Worm (Caenorhabditis elegans) whole organism, L4 larva: Measurements from ENCODE around the gene sly-1.
A peak's percentile ranks its signal among the peaks of the same experiment; 100 is the strongest.

Experiments
- F37D6.2 ChIP-seq: sonication (generic microtip); optimal IDR thresholded peaks from 2 replicates; lab custom pipeline; 2016; ENCODE audit warnings: mild to moderate bottlenecking, missing genetic modification characterization, missing compliant biosample characterization
- F44E2.7 ChIP-seq: fragments of 200-800 bp; sonication (Bioruptor generic); IDR thresholded peaks from 2 replicates; pipeline ENCODE4 v2.1.2; 2022; ENCODE audit warnings: missing genetic modification characterization, missing compliant biosample characterization
- F49E8.2 ChIP-seq: sonication (generic microtip); optimal IDR thresholded peaks from 2 replicates; lab custom pipeline; 2016; ENCODE audit warnings: missing compliant biosample characterization, mild to moderate bottlenecking, missing genetic modification characterization, borderline replicate concordance
- R02D3.7 ChIP-seq: fragments of 150-350 bp; sonication (generic microtip); optimal IDR thresholded peaks from 3 replicates; lab custom pipeline; 2014; ENCODE audit warnings: missing biosample characterization, missing genetic modification characterization
- T26A8.4 ChIP-seq: fragments of 200-800 bp; sonication (Bioruptor generic); IDR thresholded peaks from 2 replicates; pipeline ENCODE4 v1.3.6; 2022; ENCODE audit warnings: missing genetic modification characterization, missing compliant biosample characterization
- Y48G9A.11 ChIP-seq: fragments of 200-800 bp; sonication (Bioruptor generic); IDR thresholded peaks from 2 replicates; pipeline ENCODE4 v1.3.6; 2022; ENCODE audit warnings: missing genetic modification reagents, missing genetic modification characterization, missing compliant biosample characterization
- ZK337.2 ChIP-seq: fragments of 200-800 bp; sonication (Bioruptor generic); IDR thresholded peaks from 2 replicates; pipeline ENCODE4 v1.3.6; 2022; ENCODE audit warnings: missing genetic modification reagents, missing genetic modification characterization, missing compliant biosample characterization
- ZK546.5 ChIP-seq, 2 experiments: sonication (generic microtip); optimal IDR thresholded peaks; 2 replicates each; lab custom pipeline; 2017; ENCODE audit warnings: missing biosample characterization in 2 of 2, missing genetic modification characterization in 2 of 2
- aly-2 ChIP-seq: sonication (generic microtip); optimal IDR thresholded peaks from 2 replicates; lab custom pipeline; 2018; ENCODE audit warnings: missing biosample characterization, missing genetic modification characterization
- ama-1 ChIP-seq: fragments of 150-350 bp; optimal IDR thresholded peaks from 2 replicates; lab custom pipeline; 2014; ENCODE audit warnings: inconsistent platforms, mixed read lengths
- ceh-28 ChIP-seq: fragments of 150-350 bp; optimal IDR thresholded peaks from 2 replicates; lab custom pipeline; 2014; ENCODE audit warnings: missing biosample characterization, missing genetic modification reagents, missing genetic modification characterization
- ceh-32 ChIP-seq: sonication (generic microtip); optimal IDR thresholded peaks from 2 replicates; lab custom pipeline; 2016; ENCODE audit warnings: mild to moderate bottlenecking, missing genetic modification characterization, missing compliant biosample characterization; ENCODE audit not compliant: poor library complexity
- ceh-62 ChIP-seq: sonication (generic microtip); optimal IDR thresholded peaks from 2 replicates; lab custom pipeline; 2017; ENCODE audit warnings: missing biosample characterization, missing genetic modification characterization
- ces-1 ChIP-seq: fragments of 150-350 bp; sonication (generic microtip); optimal IDR thresholded peaks from 4 replicates; lab custom pipeline; 2014; ENCODE audit warnings: missing biosample characterization, missing genetic modification reagents, missing genetic modification characterization
- cey-2 ChIP-seq: sonication (generic microtip); optimal IDR thresholded peaks from 3 replicates; lab custom pipeline; 2017; ENCODE audit warnings: missing genetic modification characterization, mild to moderate bottlenecking, missing compliant biosample characterization, antibody characterized with exemption, borderline replicate concordance; ENCODE audit not compliant: insufficient read depth
- ctbp-1 ChIP-seq: fragments of 200-800 bp; sonication (Bioruptor generic); IDR thresholded peaks from 2 replicates; pipeline ENCODE4 v1.3.6; 2022; ENCODE audit warnings: missing genetic modification reagents, missing genetic modification characterization, missing compliant biosample characterization
- daf-16 ChIP-seq, 3 experiments: sonication (generic microtip); optimal IDR thresholded peaks; 2 replicates each; lab custom pipeline; 2016 to 2017; ENCODE audit warnings: missing genetic modification characterization in 3 of 3, missing genetic modification reagents in 3 of 3, mild to moderate bottlenecking in 2 of 3, missing compliant biosample characterization in 2 of 3, missing biosample characterization in 1 of 3, moderate library complexity in 1 of 3
- daf-8 ChIP-seq: fragments of 200-800 bp; sonication (Bioruptor generic); IDR thresholded peaks from 2 replicates; pipeline ENCODE4 v1.3.6; 2022; ENCODE audit warnings: missing genetic modification characterization, missing compliant biosample characterization
- dmd-6 ChIP-seq: fragments of 200-800 bp; sonication (Bioruptor generic); IDR thresholded peaks from 2 replicates; pipeline ENCODE4 v1.3.6; 2022; ENCODE audit warnings: missing genetic modification reagents, missing genetic modification characterization, missing compliant biosample characterization
- dmd-8 ChIP-seq: fragments of 200-800 bp; sonication (Bioruptor generic); IDR thresholded peaks from 2 replicates; pipeline ENCODE4 v1.3.6; 2022; ENCODE audit warnings: missing genetic modification characterization, missing compliant biosample characterization
- dmd-9 ChIP-seq: fragments of 200-800 bp; sonication (Bioruptor generic); IDR thresholded peaks from 2 replicates; pipeline ENCODE4 v1.3.6; 2022; ENCODE audit warnings: missing genetic modification reagents, missing genetic modification characterization, missing compliant biosample characterization
- egl-27 ChIP-seq: sonication (generic microtip); optimal IDR thresholded peaks from 3 replicates; lab custom pipeline; 2017; ENCODE audit warnings: missing biosample characterization, missing genetic modification reagents, missing genetic modification characterization
- egl-43 ChIP-seq: fragments of 200-800 bp; sonication (Bioruptor generic); IDR thresholded peaks from 2 replicates; pipeline ENCODE4 v1.3.6; 2022; ENCODE audit warnings: missing genetic modification reagents, missing genetic modification characterization, missing compliant biosample characterization
- fkh-10 ChIP-seq: fragments of 150-350 bp; optimal IDR thresholded peaks from 2 replicates; lab custom pipeline; 2014; ENCODE audit warnings: missing biosample characterization, missing genetic modification reagents, missing genetic modification characterization
- hmg-1.1 ChIP-seq: fragments of 200-800 bp; sonication (Bioruptor generic); IDR thresholded peaks from 2 replicates; pipeline ENCODE4 v1.3.6; 2022; ENCODE audit warnings: missing genetic modification reagents, missing genetic modification characterization, missing compliant biosample characterization
- lin-1 ChIP-seq: fragments of 200-800 bp; sonication (Bioruptor generic); IDR thresholded peaks from 2 replicates; pipeline ENCODE4 v1.3.6; 2022; ENCODE audit warnings: missing genetic modification reagents, missing genetic modification characterization, missing compliant biosample characterization
- lin-13 ChIP-seq: fragments of 150-350 bp; optimal IDR thresholded peaks from 2 replicates; lab custom pipeline; 2014; ENCODE audit warnings: missing biosample characterization, missing genetic modification reagents, missing genetic modification characterization
- lin-15B ChIP-seq: fragments of 150-350 bp; sonication (generic microtip); optimal IDR thresholded peaks from 3 replicates; lab custom pipeline; 2014; ENCODE audit warnings: missing biosample characterization, missing genetic modification characterization
- lin-39 ChIP-seq: fragments of 150-350 bp; optimal IDR thresholded peaks from 2 replicates; lab custom pipeline; 2014; ENCODE audit warnings: missing biosample characterization, missing genetic modification reagents, missing genetic modification characterization
- lsy-2 ChIP-seq, 2 experiments: fragments of 150-350 bp in 1 of 2; sonication (generic microtip) in 1 of 2; optimal IDR thresholded peaks; 2 replicates each; lab custom pipeline; 2014 to 2017; ENCODE audit warnings: missing biosample characterization in 2 of 2, missing genetic modification characterization in 2 of 2
- madf-5 ChIP-seq, 2 experiments: fragments of 200-800 bp; sonication (Bioruptor generic); IDR thresholded peaks; 2 replicates each; pipeline ENCODE4 v1.3.6; 2022; ENCODE audit warnings: missing compliant biosample characterization in 2 of 2, missing genetic modification characterization in 2 of 2
- mdl-1 ChIP-seq, 2 experiments: fragments of 150-350 bp in 1 of 2; sonication (generic microtip) in 1 of 2; optimal IDR thresholded peaks; 2 replicates each; lab custom pipeline; 2014 to 2017; ENCODE audit warnings: missing biosample characterization in 2 of 2, missing genetic modification characterization in 2 of 2
- mes-2 ChIP-seq: sonication (generic microtip); optimal IDR thresholded peaks from 2 replicates; lab custom pipeline; 2016; ENCODE audit warnings: missing genotype, mild to moderate bottlenecking, missing genetic modification characterization, missing compliant biosample characterization; ENCODE audit not compliant: poor library complexity, severe bottlenecking
- mxl-3 ChIP-seq: fragments of 200-800 bp; sonication (Bioruptor generic); optimal IDR thresholded peaks from 2 replicates; lab custom pipeline; 2018; ENCODE audit warnings: mild to moderate bottlenecking, missing genetic modification characterization, missing compliant biosample characterization
- nhr-10 ChIP-seq: fragments of 150-350 bp; optimal IDR thresholded peaks from 2 replicates; lab custom pipeline; 2014; ENCODE audit warnings: missing biosample characterization, missing genetic modification characterization
- nhr-102 ChIP-seq: sonication (generic microtip); optimal IDR thresholded peaks from 2 replicates; lab custom pipeline; 2016; ENCODE audit warnings: mild to moderate bottlenecking, missing genetic modification characterization, moderate library complexity, missing compliant biosample characterization
- nhr-25 ChIP-seq: sonication (generic microtip); optimal IDR thresholded peaks from 2 replicates; lab custom pipeline; 2017; ENCODE audit warnings: missing genetic modification characterization, mild to moderate bottlenecking, missing compliant biosample characterization, antibody characterized with exemption, moderate library complexity, borderline replicate concordance; ENCODE audit not compliant: insufficient read depth
- nhr-41 ChIP-seq: fragments of 200-800 bp; sonication (Bioruptor generic); IDR thresholded peaks from 2 replicates; pipeline ENCODE4 v1.3.6; 2022; ENCODE audit warnings: missing genetic modification reagents, missing genetic modification characterization, missing compliant biosample characterization
- nhr-48 ChIP-seq: sonication (generic microtip); optimal IDR thresholded peaks from 2 replicates; lab custom pipeline; 2016; ENCODE audit warnings: mild to moderate bottlenecking, missing genetic modification characterization, missing compliant biosample characterization
- nhr-6 ChIP-seq: fragments of 150-350 bp; optimal IDR thresholded peaks from 2 replicates; lab custom pipeline; 2014; ENCODE audit warnings: missing biosample characterization, missing genetic modification characterization
- nhr-76 ChIP-seq: fragments of 150-350 bp; optimal IDR thresholded peaks from 2 replicates; lab custom pipeline; 2014; ENCODE audit warnings: missing biosample characterization, missing genetic modification characterization
- pqm-1 ChIP-seq: sonication (generic microtip); optimal IDR thresholded peaks from 2 replicates; lab custom pipeline; 2017; ENCODE audit warnings: missing biosample characterization, missing genetic modification characterization
- rbr-2 ChIP-seq: sonication (generic microtip); optimal IDR thresholded peaks from 2 replicates; lab custom pipeline; 2016; ENCODE audit warnings: missing genotype, missing genetic modification characterization, missing compliant biosample characterization
- sdz-12 ChIP-seq: fragments of 200-800 bp; sonication (Bioruptor generic); optimal IDR thresholded peaks from 2 replicates; lab custom pipeline; 2018; ENCODE audit warnings: mild to moderate bottlenecking, missing genetic modification characterization, missing compliant biosample characterization
- tag-97 ChIP-seq: fragments of 200-800 bp; sonication (Bioruptor generic); IDR thresholded peaks from 2 replicates; pipeline ENCODE4 v1.3.6; 2022; ENCODE audit warnings: missing genetic modification characterization, missing compliant biosample characterization
- zag-1 ChIP-seq: fragments of 150-350 bp; optimal IDR thresholded peaks from 2 replicates; lab custom pipeline; 2014; ENCODE audit warnings: missing biosample characterization, missing genetic modification characterization
- zfp-2 ChIP-seq: sonication (generic microtip); optimal IDR thresholded peaks from 2 replicates; lab custom pipeline; 2016; ENCODE audit warnings: mild to moderate bottlenecking, missing genetic modification characterization, missing compliant biosample characterization
- zfp-3 ChIP-seq: fragments of 200-800 bp; sonication (Bioruptor generic); conservative IDR thresholded peaks from 2 replicates; pipeline ENCODE4 v1.3.6; 2022; ENCODE audit warnings: missing genetic modification reagents, missing genetic modification characterization, missing compliant biosample characterization
- zip-11 ChIP-seq: fragments of 200-800 bp; sonication (Bioruptor generic); IDR thresholded peaks from 2 replicates; pipeline ENCODE4 v1.3.6; 2022; ENCODE audit warnings: missing genetic modification characterization, missing compliant biosample characterization
- zip-2 ChIP-seq: fragments of 150-350 bp; optimal IDR thresholded peaks from 2 replicates; lab custom pipeline; 2014; ENCODE audit warnings: missing biosample characterization, missing genetic modification characterization
- ztf-7 ChIP-seq: fragments of 150-350 bp; optimal IDR thresholded peaks from 2 replicates; lab custom pipeline; 2014; ENCODE audit warnings: missing biosample characterization, missing genetic modification characterization

sly-1 gene

DNA sequence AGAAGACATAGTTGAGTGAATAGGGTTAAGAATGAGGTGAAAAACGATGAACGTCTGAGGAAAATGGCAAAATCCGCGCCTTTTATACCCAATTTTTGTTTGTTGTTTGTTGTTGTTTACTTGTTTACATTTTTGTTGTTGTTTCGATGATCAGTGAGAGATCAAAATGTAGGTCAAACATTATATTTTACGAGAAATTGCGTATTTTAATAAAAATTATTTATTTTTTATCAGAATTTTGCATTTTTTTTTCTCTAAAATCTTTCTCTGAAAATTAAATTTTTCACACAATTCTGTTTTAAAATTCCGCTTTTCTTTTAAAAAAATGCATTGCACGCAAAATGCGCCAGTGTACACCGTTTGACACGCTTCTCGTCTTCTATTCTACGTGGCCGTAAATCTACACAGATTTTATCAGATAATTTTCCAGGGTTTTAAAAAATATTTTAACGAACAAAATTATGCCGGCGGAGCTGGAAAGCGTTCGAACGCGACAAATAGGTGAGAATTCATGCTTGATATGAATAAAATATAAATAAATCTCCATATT, at the start of gene sly-1, which contains the start of gene sip-1:
Gene sly-1 (plus strand): TSS at position 360 of the 550 bp plus-strand sequence.
Gene sip-1 (minus strand): TSS at position 103 of the 550 bp plus-strand sequence.
- no peak for TF ChIP-seq ceh-28 (tag; lab: Kevin White, UChicago)
- no peak for TF ChIP-seq cey-2 (tag; lab: Kevin White, UChicago)
- TF ChIP-seq lin-1 (GFP tag; lab: Robert Waterston, UW) = no peak
- TF ChIP-seq sdz-12 (GFP tag; lab: Kevin White, UChicago) = no peak
- no peak for TF ChIP-seq lin-13
- no peak for TF ChIP-seq ctbp-1 (GFP tag; lab: Robert Waterston, UW)
- TF ChIP-seq ceh-62 (tag; lab: Kevin White, UChicago) = no peak
- no peak for TF ChIP-seq nhr-76 (tag; lab: Kevin White, UChicago)
- TF ChIP-seq lsy-2 (tag; optimal IDR thresholded peaks at IDR 0.05; lab: Kevin White, UChicago) = peak in 1 of 2 experiments; percentile 92
- peak; percentile 70 for TF ChIP-seq nhr-102
- no peak for TF ChIP-seq egl-43
- no peak for TF ChIP-seq zip-11 (GFP tag; lab: Robert Waterston, UW)
- TF ChIP-seq nhr-6 (tag; lab: Kevin White, UChicago) = peak; percentile 81
- TF ChIP-seq daf-16 (GFP tag; optimal IDR thresholded peaks at IDR 0.05; lab: Kevin White, UChicago) = no peak
- TF ChIP-seq daf-16 (tag; optimal IDR thresholded peaks at IDR 0.05; lab: Kevin White, UChicago) = peak; percentile 47
- TF ChIP-seq egl-27 = no peak
- no peak for TF ChIP-seq nhr-41 (GFP tag; lab: Robert Waterston, UW)
- peak; percentile 33 for TF ChIP-seq zip-2 (tag; lab: Kevin White, UChicago)
- TF ChIP-seq madf-5 (GFP tag; IDR thresholded peaks at IDR 0.05; lab: Robert Waterston, UW) = no peak
- TF ChIP-seq T26A8.4 (GFP tag; lab: Robert Waterston, UW) = no peak
- TF ChIP-seq pqm-1 (tag; lab: Kevin White, UChicago) = no peak
- TF ChIP-seq Y48G9A.11 = no peak
- no peak for TF ChIP-seq zfp-3 (GFP tag; lab: Robert Waterston, UW)
- TF ChIP-seq F44E2.7 (GFP tag; lab: Robert Waterston, UW) = no peak
- TF ChIP-seq tag-97 (GFP tag; lab: Robert Waterston, UW) = no peak
- peak; percentile 53 for TF ChIP-seq ztf-7 (tag; lab: Kevin White, UChicago)
- TF ChIP-seq nhr-48 = no peak
- no peak for TF ChIP-seq R02D3.7
- no peak for TF ChIP-seq ces-1 (GFP tag; lab: Kevin White, UChicago)
- no peak for TF ChIP-seq lin-39 (tag; lab: Kevin White, UChicago)
- peak; percentile 19 for TF ChIP-seq F37D6.2
- no peak for TF ChIP-seq F49E8.2 (tag; lab: Kevin White, UChicago)
- TF ChIP-seq mes-2 (tag; lab: Kevin White, UChicago) = peak; percentile 83
- TF ChIP-seq hmg-1.1 (GFP tag; lab: Robert Waterston, UW) = peak; percentile 55
- TF ChIP-seq mxl-3 (GFP tag; lab: Kevin White, UChicago) = no peak
- TF ChIP-seq mdl-1 (tag; optimal IDR thresholded peaks at IDR 0.05; lab: Kevin White, UChicago) = no peak
- no peak for TF ChIP-seq ZK337.2 (GFP tag; lab: Robert Waterston, UW)
- no peak for TF ChIP-seq ZK546.5 (tag; optimal IDR thresholded peaks at IDR 0.05; lab: Kevin White, UChicago)
- no peak for TF ChIP-seq aly-2 (tag; lab: Kevin White, UChicago)
- no peak for TF ChIP-seq zag-1 (tag; lab: Kevin White, UChicago)
- TF ChIP-seq nhr-10 (tag; lab: Kevin White, UChicago) = no peak
- no peak for TF ChIP-seq ceh-32 (tag; lab: Kevin White, UChicago)
- TF ChIP-seq nhr-25 = no peak
- no peak for TF ChIP-seq dmd-9 (GFP tag; lab: Robert Waterston, UW)
- no peak for TF ChIP-seq dmd-8
- TF ChIP-seq dmd-6 (GFP tag; lab: Robert Waterston, UW) = peak; percentile 27; the same call in 1 of the 2 replicates
- TF ChIP-seq daf-8 = no peak
- peak; percentile 50 for TF ChIP-seq lin-15B (tag; lab: Kevin White, UChicago)
- TF ChIP-seq rbr-2 (tag; lab: Kevin White, UChicago) = peak; percentile 75
- TF ChIP-seq fkh-10 (GFP tag; lab: Kevin White, UChicago) = no peak
- TF ChIP-seq ama-1 (lab: Kevin White, UChicago) = no peak
- TF ChIP-seq zfp-2 (tag; lab: Kevin White, UChicago) = no peak
